Worm (Caenorhabditis elegans): ENCODE data around the gene F16B12.1.

Gene F16B12.1

DNA sequence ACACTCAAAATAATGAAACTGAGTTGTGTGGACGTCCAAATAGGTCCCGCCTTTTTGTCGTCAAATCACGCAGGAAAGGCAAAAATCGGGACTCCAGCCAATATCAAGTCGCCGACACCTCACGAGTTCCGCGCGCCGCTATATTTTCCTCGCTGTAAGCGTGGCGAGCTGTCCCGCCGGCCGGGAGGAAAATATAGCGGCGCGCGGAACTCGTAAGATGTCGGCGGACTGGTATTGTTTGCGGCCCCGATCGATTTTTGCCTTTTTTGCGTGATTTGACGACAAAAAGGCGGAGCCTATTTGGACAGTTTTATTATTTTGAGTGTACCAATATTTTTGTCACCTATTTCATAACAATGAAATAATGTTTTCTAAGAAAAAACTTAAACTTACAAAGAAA, 22.5 kb upstream of the F16B12.1 start:
- TF ChIP-seq mxl-3 (GFP tag; optimal IDR thresholded peaks at IDR 0.05) (no peak), tag-97 (GFP tag; IDR thresholded peaks at IDR 0.05) (no peak), set-16 (GFP tag; IDR thresholded peaks at IDR 0.05) (peak; percentile 49), Y75B8A.6 (GFP tag; IDR thresholded peaks at IDR 0.05) (no peak)

DNA sequence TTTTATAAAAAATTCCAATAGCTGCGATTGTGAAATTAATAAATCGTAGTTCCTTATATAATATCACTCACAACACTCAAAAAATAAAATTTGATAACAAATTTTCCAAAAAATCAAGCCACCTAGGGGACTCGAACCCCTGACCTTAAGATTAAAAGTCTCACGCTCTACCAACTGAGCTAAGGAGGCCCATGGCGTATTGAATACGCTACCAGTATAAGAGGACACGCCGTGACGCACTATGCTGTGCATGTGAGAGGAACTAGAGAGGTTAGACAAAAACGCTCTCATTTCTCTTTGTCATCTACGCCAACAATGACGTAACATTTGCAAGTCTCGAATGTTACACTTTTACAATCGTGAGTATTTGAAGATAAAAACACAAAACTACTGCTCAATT, 21.5 kb upstream of the F16B12.1 start:
- TF ChIP-seq Y48G9A.11 (GFP tag; IDR thresholded peaks at IDR 0.05): peak; percentile 79
- TF ChIP-seq hif-1 (tag; optimal IDR thresholded peaks at IDR 0.05): peak; percentile 55 to 76
- no peak for TF ChIP-seq daf-12 (tag; optimal IDR thresholded peaks at IDR 0.05)
- TF ChIP-seq nhr-76 (tag; optimal IDR thresholded peaks at IDR 0.05): no peak
- peak; percentile 96 for TF ChIP-seq ceh-20 (GFP tag; IDR thresholded peaks at IDR 0.05)
- TF ChIP-seq R02D3.7 (tag; optimal IDR thresholded peaks at IDR 0.05): peak; percentile 31
- TF ChIP-seq rbr-2 (tag; optimal IDR thresholded peaks at IDR 0.05): peak; percentile 92
- TF ChIP-seq spr-3 (GFP tag; optimal IDR thresholded peaks at IDR 0.05): peak; percentile 82
- peak; percentile 92 for TF ChIP-seq snpc-1.2 (GFP tag; IDR thresholded peaks at IDR 0.05)
- peak; percentile 90 for TF ChIP-seq lin-13 (GFP tag; optimal IDR thresholded peaks at IDR 0.05)
- peak; percentile 96 for TF ChIP-seq ctbp-1 (GFP tag; IDR thresholded peaks at IDR 0.05)
- TF ChIP-seq dmd-6 (GFP tag; IDR thresholded peaks at IDR 0.05): peak; percentile 90
- peak; percentile 96 for TF ChIP-seq nhr-41 (GFP tag; IDR thresholded peaks at IDR 0.05)
- TF ChIP-seq ceh-62 (tag; optimal IDR thresholded peaks at IDR 0.05): no peak
- peak; percentile 60 for TF ChIP-seq zfp-2 (tag; optimal IDR thresholded peaks at IDR 0.05)
- peak in 1 of 2 experiments; percentile 98 for TF ChIP-seq unc-62 (GFP tag; optimal IDR thresholded peaks at IDR 0.05 in 1 of 2)
- no peak for TF ChIP-seq unc-62 (tag; optimal IDR thresholded peaks at IDR 0.05)
- peak; percentile 88 for TF ChIP-seq nhr-42 (GFP tag; IDR thresholded peaks at IDR 0.05)
- peak; percentile 96 for TF ChIP-seq pha-4 (GFP tag; IDR thresholded peaks at IDR 0.05)
- peak; percentile 47 for TF ChIP-seq pha-4 (tag; optimal IDR thresholded peaks at IDR 0.05)
- peak; percentile 44 for TF ChIP-seq nhr-25 (tag; optimal IDR thresholded peaks at IDR 0.05; ENCODE audit: borderline replicate concordance, insufficient read depth)
- peak; percentile 89 for TF ChIP-seq ces-1 (GFP tag; optimal IDR thresholded peaks at IDR 0.05)
- peak; percentile 98 for TF ChIP-seq Y105C5A.15 (GFP tag; IDR thresholded peaks at IDR 0.05)
- TF ChIP-seq zip-2 (tag; optimal IDR thresholded peaks at IDR 0.05): peak; percentile 81
- TF ChIP-seq lim-7 (GFP tag; IDR thresholded peaks at IDR 0.05): peak; percentile 100
- no peak for TF ChIP-seq fos-1 (tag; optimal IDR thresholded peaks at IDR 0.05)
- peak; percentile 90 for TF ChIP-seq php-3 (GFP tag; IDR thresholded peaks at IDR 0.05)
- TF ChIP-seq nhr-11 (tag; optimal IDR thresholded peaks at IDR 0.05): peak; percentile 86
- TF ChIP-seq daf-8 (GFP tag; IDR thresholded peaks at IDR 0.05): peak; percentile 42; the same call in 1 of the 2 replicates
- TF ChIP-seq zfp-3 (GFP tag; conservative IDR thresholded peaks at IDR 0.05): peak; percentile 90
- TF ChIP-seq F10B5.3 (tag; optimal IDR thresholded peaks at IDR 0.05): peak; percentile 52
- TF ChIP-seq duxl-1 (tag; optimal IDR thresholded peaks at IDR 0.05; ENCODE audit: poor library complexity): peak; percentile 89
- TF ChIP-seq tra-1 (GFP tag; IDR thresholded peaks at IDR 0.05): peak; percentile 97
- no peak for TF ChIP-seq nhr-237 (tag; optimal IDR thresholded peaks at IDR 0.05)
- peak; percentile 48 for TF ChIP-seq nhr-10 (tag; optimal IDR thresholded peaks at IDR 0.05)
- TF ChIP-seq dve-1 (tag; optimal IDR thresholded peaks at IDR 0.05; ENCODE audit: insufficient read depth): peak; percentile 90
- peak; percentile 92; the same call in 1 of the 2 replicates for TF ChIP-seq F44E2.7 (GFP tag; IDR thresholded peaks at IDR 0.05)
- TF ChIP-seq dpl-1 (GFP tag; optimal IDR thresholded peaks at IDR 0.05): peak; percentile 36
- TF ChIP-seq arid-1 (GFP tag; conservative IDR thresholded peaks at IDR 0.05): peak; percentile 97
- peak; percentile 94 for TF ChIP-seq T26A8.4 (GFP tag; IDR thresholded peaks at IDR 0.05)
- peak; percentile 97 for TF ChIP-seq nhr-77 (tag; optimal IDR thresholded peaks at IDR 0.05)
- peak; percentile 96 for TF ChIP-seq F26F4.8 (GFP tag; conservative IDR thresholded peaks at IDR 0.05)
- no peak for TF ChIP-seq snpc-4 (tag; optimal IDR thresholded peaks at IDR 0.05)
- TF ChIP-seq egl-27 (tag; optimal IDR thresholded peaks at IDR 0.05): peak; percentile 41
- peak; percentile 88 for TF ChIP-seq hlh-30 (tag; optimal IDR thresholded peaks at IDR 0.05; ENCODE audit: insufficient read depth)
- peak; percentile 49 for TF ChIP-seq pqm-1 (tag; optimal IDR thresholded peaks at IDR 0.05)

Data from whole organism, L4 larva.